Worm (Caenorhabditis elegans) whole organism, late embryonic: Measurements from ENCODE around the gene F09C6.11.

Experiments used
- ama-1 ChIP-seq: fragments of 150-350 bp; optimal IDR thresholded peaks from 2 replicates; lab custom pipeline; 2014
- ceh-24 ChIP-seq: sonication (generic microtip); optimal IDR thresholded peaks from 2 replicates; lab custom pipeline; 2016; ENCODE audit warnings: mild to moderate bottlenecking, missing genetic modification characterization, missing compliant biosample characterization
- ceh-31 ChIP-seq: sonication (generic microtip); optimal IDR thresholded peaks from 2 replicates; lab custom pipeline; 2016; ENCODE audit warnings: missing genetic modification characterization, missing compliant biosample characterization
- che-1 ChIP-seq: sonication (generic microtip); optimal IDR thresholded peaks from 2 replicates; lab custom pipeline; 2016; ENCODE audit warnings: mild to moderate bottlenecking, missing genetic modification characterization, missing compliant biosample characterization
- ets-4 ChIP-seq: sonication (generic microtip); optimal IDR thresholded peaks from 2 replicates; lab custom pipeline; 2016; ENCODE audit warnings: missing genetic modification characterization, missing compliant biosample characterization
- eyg-1 ChIP-seq: sonication (generic microtip); optimal IDR thresholded peaks from 2 replicates; lab custom pipeline; 2016; ENCODE audit warnings: missing genotype, missing genetic modification characterization, missing compliant biosample characterization
- nhr-11 ChIP-seq: fragments of 150-350 bp; optimal IDR thresholded peaks from 2 replicates; lab custom pipeline; 2014; ENCODE audit warnings: missing biosample characterization, missing genetic modification characterization
- pat-9 ChIP-seq: fragments of 200-800 bp; sonication (Bioruptor generic); optimal IDR thresholded peaks from 2 replicates; lab custom pipeline; 2018; ENCODE audit warnings: mild to moderate bottlenecking, missing genetic modification characterization, moderate library complexity, missing compliant biosample characterization
- pqm-1 ChIP-seq: sonication (generic microtip); optimal IDR thresholded peaks from 2 replicates; lab custom pipeline; 2016; ENCODE audit warnings: missing genetic modification characterization, missing compliant biosample characterization
- unc-3 ChIP-seq, 2 experiments: fragments of 200-800 bp in 1 of 2; sonication (Bioruptor generic) in 1 of 2; sonication (generic microtip) in 1 of 2; conservative IDR thresholded peaks in 1 of 2; optimal IDR thresholded peaks in 1 of 2; 2 replicates each; pipeline versions ENCODE4 v1.3.6 to Lab custom; 2016 to 2022; ENCODE audit warnings: missing compliant biosample characterization in 2 of 2, missing genetic modification characterization in 2 of 2, missing genetic modification reagents in 1 of 2

ce11 chrV:16871387-16871786, 10.7 kb downstream of the F09C6.11 start, which contains the start of gene thn-4:
- TF ChIP-seq pqm-1 (no peak), nhr-11 (tag; lab: Kevin White, UChicago) (no peak), che-1 (tag; lab: Kevin White, UChicago) (no peak), pat-9 (no peak), unc-3 (GFP tag; conservative IDR thresholded peaks at IDR 0.05; lab: Robert Waterston, UW) (no peak), unc-3 (tag; optimal IDR thresholded peaks at IDR 0.05; lab: Kevin White, UChicago) (no peak), ama-1 (lab: Kevin White, UChicago) (no peak), ets-4 (no peak), eyg-1 (tag; lab: Kevin White, UChicago) (no peak), ceh-31 (tag; lab: Kevin White, UChicago) (no peak), ceh-24 (tag; lab: Kevin White, UChicago) (no peak)
